Worm (Caenorhabditis elegans): Measurements from ENCODE around the gene emb-8.

- TF ChIP-seq lin-39 (tag; optimal IDR thresholded peaks at IDR 0.05) (no peak), fkh-2 (tag; optimal IDR thresholded peaks at IDR 0.05) (no peak), snpc-4 (tag; optimal IDR thresholded peaks at IDR 0.05) (no peak), aly-2 (tag; optimal IDR thresholded peaks at IDR 0.05) (no peak), ztf-4 (tag; optimal IDR thresholded peaks at IDR 0.05) (no peak), nhr-25 (tag; optimal IDR thresholded peaks at IDR 0.05) (no peak), unc-62 (GFP tag; optimal IDR thresholded peaks at IDR 0.05) (no peak), ztf-11 (tag; optimal IDR thresholded peaks at IDR 0.05) (no peak), nhr-237 (tag; optimal IDR thresholded peaks at IDR 0.05) (no peak), nhr-76 (tag; optimal IDR thresholded peaks at IDR 0.05) (no peak), fos-1 (tag; optimal IDR thresholded peaks at IDR 0.05) (no peak), mdl-1 (tag; optimal IDR thresholded peaks at IDR 0.05) (no peak), daf-12 (tag; optimal IDR thresholded peaks at IDR 0.05) (no peak)
These were observed 33.7 kb upstream of the emb-8 start for ce11 chrIII:5233140-5233539.

Measured in whole organism, L3 larva.